Worm (Caenorhabditis elegans) whole organism, late embryonic: ENCODE results near the gene csc-1.

Source experiments
- ceh-30 ChIP-seq: fragments of 150-350 bp; optimal IDR thresholded peaks from 2 replicates; lab custom pipeline; 2014; ENCODE audit warnings: missing biosample characterization, missing genetic modification characterization
- elt-2 ChIP-seq: sonication (generic microtip); optimal IDR thresholded peaks from 2 replicates; lab custom pipeline; 2016; ENCODE audit warnings: missing genetic modification reagents, missing genetic modification characterization, missing compliant biosample characterization
- pag-3 ChIP-seq: sonication (generic microtip); optimal IDR thresholded peaks from 2 replicates; lab custom pipeline; 2016; ENCODE audit warnings: missing compliant biosample characterization, missing genetic modification characterization, borderline replicate concordance
- pha-4 ChIP-seq: fragments of 150-350 bp; optimal IDR thresholded peaks from 2 replicates; lab custom pipeline; 2018; ENCODE audit warnings: missing biosample characterization, missing genetic modification reagents, missing genetic modification characterization
- pqm-1 ChIP-seq: sonication (generic microtip); optimal IDR thresholded peaks from 2 replicates; lab custom pipeline; 2016; ENCODE audit warnings: missing genetic modification characterization, missing compliant biosample characterization
- rnt-1 ChIP-seq: sonication (generic microtip); optimal IDR thresholded peaks from 2 replicates; lab custom pipeline; 2016; ENCODE audit warnings: missing genetic modification characterization, missing compliant biosample characterization
- tbx-7 ChIP-seq: sonication (generic microtip); optimal IDR thresholded peaks from 2 replicates; lab custom pipeline; 2016; ENCODE audit warnings: missing genotype, missing genetic modification characterization, missing compliant biosample characterization
- zip-5 ChIP-seq: sonication (generic microtip); optimal IDR thresholded peaks from 2 replicates; lab custom pipeline; 2016; ENCODE audit warnings: missing genetic modification characterization, missing compliant biosample characterization

ce11 chrII:13624330-13624729 is 27.6 kb downstream of the csc-1 start, which contains the start of gene gst-16:
- no peak for TF ChIP-seq zip-5 (tag; lab: Kevin White, UChicago)
- no peak for TF ChIP-seq ceh-30 (tag; lab: Kevin White, UChicago)
- TF ChIP-seq pag-3 (tag; lab: Kevin White, UChicago), result no peak
- TF ChIP-seq rnt-1, result no peak
- no peak for TF ChIP-seq pqm-1 (tag; lab: Kevin White, UChicago)
- TF ChIP-seq elt-2 (tag; lab: Kevin White, UChicago), result no peak
- no peak for TF ChIP-seq tbx-7
- TF ChIP-seq pha-4 (tag; lab: Kevin White, UChicago), result no peak
